Fruit fly (Drosophila melanogaster) whole organism, pupa: ENCODE results near the gene RpS21.
A peak's percentile ranks its signal among the peaks of the same experiment; 100 is the strongest.

Experiments used
- CG14655 ChIP-seq: fragments of 200-800 bp; sonication (Bioruptor generic); optimal IDR thresholded peaks from 3 replicates; lab custom pipeline; 2017; ENCODE audit warnings: mild to moderate bottlenecking, missing biosample characterization, missing genetic modification reagents, missing genetic modification characterization
- CG32121 ChIP-seq: fragments of 200-800 bp; sonication (Bioruptor generic); IDR thresholded peaks from 2 replicates; pipeline ENCODE4 v1.3.6; 2022; ENCODE audit warnings: missing biosample characterization, missing genetic modification characterization
- Pif1A ChIP-seq: fragments of 200-800 bp; sonication (Bioruptor generic); optimal IDR thresholded peaks from 3 replicates; lab custom pipeline; 2016; ENCODE audit warnings: missing biosample characterization, missing genetic modification characterization
- Pif1B ChIP-seq: fragments of 200-800 bp; sonication (Bioruptor generic); optimal IDR thresholded peaks from 3 replicates; lab custom pipeline; 2016; ENCODE audit warnings: missing biosample characterization, missing genetic modification characterization

dm6 chr2L:2882968-2883702, 27.3 kb downstream of the RpS21 start:
- TF ChIP-seq Pif1A: peak; percentile 12
- no peak for TF ChIP-seq Pif1B (GFP tag; lab: Kevin White, UChicago)
- no peak for TF ChIP-seq CG14655 (GFP tag; lab: Kevin White, UChicago)
- TF ChIP-seq CG32121: peak; percentile 20; the same call in 1 of the 2 replicates
